Worm (Caenorhabditis elegans): ENCODE data around the gene T05H10.4.
A peak's percentile ranks its signal among the peaks of the same experiment; 100 is the strongest.

The T05H10.4 gene

ce11 chrII:8071801-8072544 lies 19.0 kb downstream of the T05H10.4 start:
- TF ChIP-seq nhr-11 (tag; optimal IDR thresholded peaks at IDR 0.05) = peak; percentile 57
- peak; percentile 22 for TF ChIP-seq egl-27 (tag; optimal IDR thresholded peaks at IDR 0.05)
- TF ChIP-seq jun-1 (tag; optimal IDR thresholded peaks at IDR 0.05) = no peak
- no peak for TF ChIP-seq egl-5 (tag; optimal IDR thresholded peaks at IDR 0.05)
- TF ChIP-seq ceh-9 (tag; optimal IDR thresholded peaks at IDR 0.05) = no peak
- TF ChIP-seq ceh-82 (tag; optimal IDR thresholded peaks at IDR 0.05) = no peak
- peak; percentile 56 for TF ChIP-seq nhr-43 (tag; optimal IDR thresholded peaks at IDR 0.05; ENCODE audit: poor library complexity, severe bottlenecking)
- TF ChIP-seq pqm-1 (tag; optimal IDR thresholded peaks at IDR 0.05) = no peak
- TF ChIP-seq nhr-23 (tag; optimal IDR thresholded peaks at IDR 0.05) = no peak
- no peak for TF ChIP-seq ceh-16 (tag; optimal IDR thresholded peaks at IDR 0.05)
- TF ChIP-seq hmg-11 (tag; optimal IDR thresholded peaks at IDR 0.05) = peak; percentile 52
- TF ChIP-seq fos-1 (tag; optimal IDR thresholded peaks at IDR 0.05) = no peak
- TF ChIP-seq lin-15B (tag; optimal IDR thresholded peaks at IDR 0.05) = peak; percentile 20
- TF ChIP-seq nhr-28 (tag; optimal IDR thresholded peaks at IDR 0.05) = no peak
- TF ChIP-seq ZK546.5 (tag; optimal IDR thresholded peaks at IDR 0.05) = no peak
- TF ChIP-seq elt-1 (tag; optimal IDR thresholded peaks at IDR 0.05) = no peak
- TF ChIP-seq ama-1 (optimal IDR thresholded peaks at IDR 0.05) = no peak
- no peak for TF ChIP-seq nhr-76 (tag; optimal IDR thresholded peaks at IDR 0.05)
- no peak for TF ChIP-seq lsy-12 (tag; optimal IDR thresholded peaks at IDR 0.05)
- peak; percentile 1 for TF ChIP-seq tbx-2 (tag; optimal IDR thresholded peaks at IDR 0.05)
- TF ChIP-seq ceh-28 (tag; optimal IDR thresholded peaks at IDR 0.05) = no peak
- no peak for TF ChIP-seq eor-1 (tag; optimal IDR thresholded peaks at IDR 0.05)
- TF ChIP-seq ztf-11 (tag; optimal IDR thresholded peaks at IDR 0.05) = no peak
- no peak for TF ChIP-seq unc-39 (tag; optimal IDR thresholded peaks at IDR 0.05)
- no peak for TF ChIP-seq nhr-12 (tag; optimal IDR thresholded peaks at IDR 0.05)
- peak; percentile 55 for TF ChIP-seq nfya-1 (tag; optimal IDR thresholded peaks at IDR 0.05; ENCODE audit: insufficient read depth)
- TF ChIP-seq sea-2 (GFP tag; optimal IDR thresholded peaks at IDR 0.05) = no peak
- no peak for TF ChIP-seq skn-1 (tag; optimal IDR thresholded peaks at IDR 0.05)
- no peak for TF ChIP-seq ztf-4 (tag; optimal IDR thresholded peaks at IDR 0.05)
- peak; percentile 69 for TF ChIP-seq unc-62 (GFP tag; optimal IDR thresholded peaks at IDR 0.05)
- TF ChIP-seq nhr-67 (tag; optimal IDR thresholded peaks at IDR 0.05) = no peak
- TF ChIP-seq snpc-4 (tag; optimal IDR thresholded peaks at IDR 0.05) = no peak
- peak; percentile 36 for TF ChIP-seq lin-39 (tag; optimal IDR thresholded peaks at IDR 0.05)
- TF ChIP-seq elt-2 (tag; optimal IDR thresholded peaks at IDR 0.05) = no peak
- no peak for TF ChIP-seq elt-3 (tag; optimal IDR thresholded peaks at IDR 0.05)
- no peak for TF ChIP-seq daf-12 (tag; optimal IDR thresholded peaks at IDR 0.05)
- no peak for TF ChIP-seq nhr-77 (tag; optimal IDR thresholded peaks at IDR 0.05)
- TF ChIP-seq mdl-1 (tag; optimal IDR thresholded peaks at IDR 0.05) = peak; percentile 55
- no peak for TF ChIP-seq mml-1 (tag; optimal IDR thresholded peaks at IDR 0.05)
- TF ChIP-seq R02D3.7 (tag; optimal IDR thresholded peaks at IDR 0.05) = no peak
- no peak for TF ChIP-seq aly-2 (tag; optimal IDR thresholded peaks at IDR 0.05)
- TF ChIP-seq zag-1 (tag; optimal IDR thresholded peaks at IDR 0.05) = no peak
- peak; percentile 69 for TF ChIP-seq pha-4 (tag; optimal IDR thresholded peaks at IDR 0.05)
- peak; percentile 8 for TF ChIP-seq fkh-10 (GFP tag; optimal IDR thresholded peaks at IDR 0.05)
- TF ChIP-seq fkh-2 (tag; optimal IDR thresholded peaks at IDR 0.05) = no peak
- TF ChIP-seq nhr-25 (tag; optimal IDR thresholded peaks at IDR 0.05) = peak; percentile 35
- TF ChIP-seq nhr-237 (tag; optimal IDR thresholded peaks at IDR 0.05) = no peak

Data from whole organism, L3 larva.